Worm (Caenorhabditis elegans) whole organism, late embryonic: Measurements from ENCODE around the gene fbxa-12.

Experiments
- F13H6.1 ChIP-seq: sonication (generic microtip); optimal IDR thresholded peaks from 2 replicates; lab custom pipeline; 2016; ENCODE audit warnings: missing genetic modification characterization, missing compliant biosample characterization
- Y22D7AL.16 ChIP-seq: sonication (generic microtip); optimal IDR thresholded peaks from 2 replicates; lab custom pipeline; 2016; ENCODE audit warnings: missing genetic modification characterization, missing compliant biosample characterization
- ceh-19 ChIP-seq: fragments of 200-800 bp; sonication (Bioruptor generic); optimal IDR thresholded peaks from 2 replicates; lab custom pipeline; 2018; ENCODE audit warnings: mild to moderate bottlenecking, missing genetic modification characterization, missing compliant biosample characterization
- ceh-2 ChIP-seq: sonication (generic microtip); optimal IDR thresholded peaks from 2 replicates; lab custom pipeline; 2016; ENCODE audit warnings: missing genotype, missing genetic modification characterization, missing compliant biosample characterization
- elt-2 ChIP-seq: sonication (generic microtip); optimal IDR thresholded peaks from 2 replicates; lab custom pipeline; 2016; ENCODE audit warnings: missing genetic modification reagents, missing genetic modification characterization, missing compliant biosample characterization
- ets-4 ChIP-seq: sonication (generic microtip); optimal IDR thresholded peaks from 2 replicates; lab custom pipeline; 2016; ENCODE audit warnings: missing genetic modification characterization, missing compliant biosample characterization
- hlh-30 ChIP-seq: sonication (generic microtip); optimal IDR thresholded peaks from 2 replicates; lab custom pipeline; 2017; ENCODE audit warnings: antibody characterized with exemption, missing genetic modification characterization, missing compliant biosample characterization; ENCODE audit not compliant: insufficient read depth
- nhr-232 ChIP-seq: sonication (generic microtip); optimal IDR thresholded peaks from 2 replicates; lab custom pipeline; 2016; ENCODE audit warnings: missing genetic modification characterization, missing compliant biosample characterization
- unc-55 ChIP-seq: sonication (generic microtip); optimal IDR thresholded peaks from 2 replicates; lab custom pipeline; 2017; ENCODE audit warnings: missing biosample characterization, missing genetic modification reagents, missing genetic modification characterization
- zip-5 ChIP-seq: sonication (generic microtip); optimal IDR thresholded peaks from 2 replicates; lab custom pipeline; 2016; ENCODE audit warnings: missing genetic modification characterization, missing compliant biosample characterization
- ztf-16 ChIP-seq: sonication (generic microtip); optimal IDR thresholded peaks from 2 replicates; lab custom pipeline; 2017; ENCODE audit warnings: missing genetic modification characterization, missing compliant biosample characterization

- no peak for TF ChIP-seq hlh-30 (tag; lab: Kevin White, UChicago)
- TF ChIP-seq nhr-232 (tag; lab: Kevin White, UChicago): no peak
- no peak for TF ChIP-seq unc-55 (GFP tag; lab: Kevin White, UChicago)
- no peak for TF ChIP-seq elt-2 (tag; lab: Kevin White, UChicago)
- no peak for TF ChIP-seq ets-4
- no peak for TF ChIP-seq zip-5 (tag; lab: Kevin White, UChicago)
- TF ChIP-seq Y22D7AL.16: no peak
- TF ChIP-seq ceh-2 (tag; lab: Kevin White, UChicago): no peak
- no peak for TF ChIP-seq F13H6.1
- no peak for TF ChIP-seq ztf-16 (tag; lab: Kevin White, UChicago)
- no peak for TF ChIP-seq ceh-19 (GFP tag; lab: Kevin White, UChicago)
These were observed at the start of gene fbxa-12 for ce11 chrIII:2219408-2219807.
